Worm (Caenorhabditis elegans) whole organism, L2 larva: Measurements from ENCODE around the gene ztf-14.

Experiments used
- R02D3.7 ChIP-seq: fragments of 150-350 bp; optimal IDR thresholded peaks from 2 replicates; lab custom pipeline; 2014; ENCODE audit warnings: missing biosample characterization, missing genetic modification characterization
- ZK546.5 ChIP-seq: sonication (generic microtip); optimal IDR thresholded peaks from 2 replicates; lab custom pipeline; 2017; ENCODE audit warnings: missing biosample characterization, missing genetic modification characterization
- lsy-2 ChIP-seq, 2 experiments: fragments of 150-350 bp in 1 of 2; sonication (generic microtip) in 1 of 2; optimal IDR thresholded peaks; 2 replicates each; lab custom pipeline; 2014 to 2017; ENCODE audit warnings: missing biosample characterization in 2 of 2, missing genetic modification characterization in 2 of 2
- mbf-1 ChIP-seq: sonication (generic microtip); optimal IDR thresholded peaks from 2 replicates; lab custom pipeline; 2017; ENCODE audit warnings: missing biosample characterization, missing genetic modification characterization
- nhr-12 ChIP-seq: fragments of 150-350 bp; optimal IDR thresholded peaks from 2 replicates; lab custom pipeline; 2014; ENCODE audit warnings: missing biosample characterization, missing genetic modification characterization
- nhr-23 ChIP-seq: fragments of 150-350 bp; optimal IDR thresholded peaks from 2 replicates; lab custom pipeline; 2014; ENCODE audit warnings: missing biosample characterization, missing genetic modification reagents, missing genetic modification characterization
- nhr-25 ChIP-seq: fragments of 150-350 bp; sonication (generic microtip); optimal IDR thresholded peaks from 3 replicates; lab custom pipeline; 2014; ENCODE audit warnings: missing biosample characterization, missing genetic modification characterization
- unc-39 ChIP-seq: fragments of 150-350 bp; optimal IDR thresholded peaks from 2 replicates; lab custom pipeline; 2014; ENCODE audit warnings: missing biosample characterization, missing genetic modification characterization
- ztf-11 ChIP-seq: sonication (generic microtip); optimal IDR thresholded peaks from 2 replicates; lab custom pipeline; 2017; ENCODE audit warnings: missing biosample characterization, missing genetic modification characterization

ce11 chrX:14530107-14530506 is 34.2 kb downstream of the ztf-14 start, which contains the start of gene nspc-20:
- TF ChIP-seq nhr-25 (tag; lab: Kevin White, UChicago) (no peak), lsy-2 (tag; optimal IDR thresholded peaks at IDR 0.05; lab: Kevin White, UChicago) (no peak), nhr-12 (tag; lab: Kevin White, UChicago) (no peak), ZK546.5 (tag; lab: Kevin White, UChicago) (no peak), R02D3.7 (tag; lab: Kevin White, UChicago) (no peak), nhr-23 (tag; lab: Kevin White, UChicago) (no peak), ztf-11 (tag; lab: Kevin White, UChicago) (no peak), mbf-1 (tag; lab: Kevin White, UChicago) (no peak), unc-39 (tag; lab: Kevin White, UChicago) (no peak)
